Worm (Caenorhabditis elegans) whole organism, L3 larva: ENCODE measurements around the gene ceh-37.
A peak's percentile ranks its signal among the peaks of the same experiment; 100 is the strongest.

ENCODE experiments used
- R02D3.7 ChIP-seq: fragments of 150-350 bp; optimal IDR thresholded peaks from 2 replicates; lab custom pipeline; 2014; ENCODE audit warnings: missing biosample characterization, missing genetic modification characterization
- ama-1 ChIP-seq: fragments of 150-350 bp; optimal IDR thresholded peaks from 2 replicates; lab custom pipeline; 2018
- ceh-16 ChIP-seq: sonication (generic microtip); optimal IDR thresholded peaks from 2 replicates; lab custom pipeline; 2017; ENCODE audit warnings: missing biosample characterization, missing genetic modification characterization
- ceh-28 ChIP-seq: fragments of 150-350 bp; optimal IDR thresholded peaks from 2 replicates; lab custom pipeline; 2014; ENCODE audit warnings: missing biosample characterization, missing genetic modification reagents, missing genetic modification characterization
- ceh-82 ChIP-seq: fragments of 150-350 bp; optimal IDR thresholded peaks from 2 replicates; lab custom pipeline; 2014; ENCODE audit warnings: missing biosample characterization, missing genetic modification characterization
- ceh-9 ChIP-seq: sonication (generic microtip); optimal IDR thresholded peaks from 2 replicates; lab custom pipeline; 2018; ENCODE audit warnings: missing biosample characterization, missing genetic modification characterization
- daf-12 ChIP-seq: fragments of 150-350 bp; optimal IDR thresholded peaks from 2 replicates; lab custom pipeline; 2014; ENCODE audit warnings: missing biosample characterization, missing genetic modification reagents, missing genetic modification characterization
- egl-27 ChIP-seq: sonication (generic microtip); optimal IDR thresholded peaks from 4 replicates; lab custom pipeline; 2017; ENCODE audit warnings: missing biosample characterization, missing genetic modification reagents, missing genetic modification characterization
- egl-5 ChIP-seq: fragments of 150-350 bp; optimal IDR thresholded peaks from 2 replicates; lab custom pipeline; 2017; ENCODE audit warnings: missing biosample characterization, missing genetic modification reagents, missing genetic modification characterization, inconsistent platforms
- elt-1 ChIP-seq: fragments of 150-350 bp; optimal IDR thresholded peaks from 2 replicates; lab custom pipeline; 2014; ENCODE audit warnings: missing biosample characterization, missing genetic modification characterization
- elt-2 ChIP-seq: sonication (generic microtip); optimal IDR thresholded peaks from 2 replicates; lab custom pipeline; 2016; ENCODE audit warnings: missing genetic modification reagents, mild to moderate bottlenecking, missing genetic modification characterization, missing compliant biosample characterization
- elt-3 ChIP-seq, 3 experiments: fragments of 150-350 bp in 1 of 3; sonication (generic microtip) in 2 of 3; optimal IDR thresholded peaks; 2 replicates in 2 of 3; 4 replicates in 1 of 3; lab custom pipeline; 2014 to 2017; ENCODE audit warnings: missing biosample characterization in 3 of 3, missing genetic modification characterization in 3 of 3
- fkh-10 ChIP-seq: sonication (generic microtip); optimal IDR thresholded peaks from 2 replicates; lab custom pipeline; 2017; ENCODE audit warnings: missing biosample characterization, missing genetic modification reagents, missing genetic modification characterization
- fkh-2 ChIP-seq: fragments of 150-350 bp; optimal IDR thresholded peaks from 2 replicates; lab custom pipeline; 2014; ENCODE audit warnings: missing biosample characterization, missing genetic modification reagents, missing genetic modification characterization
- jun-1 ChIP-seq: fragments of 150-350 bp; optimal IDR thresholded peaks from 2 replicates; lab custom pipeline; 2014; ENCODE audit warnings: missing biosample characterization, missing genetic modification reagents, missing genetic modification characterization
- lin-15B ChIP-seq: fragments of 150-350 bp; optimal IDR thresholded peaks from 2 replicates; lab custom pipeline; 2014; ENCODE audit warnings: missing biosample characterization, missing genetic modification characterization
- lin-39 ChIP-seq: fragments of 150-350 bp; optimal IDR thresholded peaks from 2 replicates; lab custom pipeline; 2018; ENCODE audit warnings: missing biosample characterization, missing genetic modification reagents, missing genetic modification characterization
- mml-1 ChIP-seq: fragments of 150-350 bp; sonication (generic microtip); optimal IDR thresholded peaks from 3 replicates; lab custom pipeline; 2014; ENCODE audit warnings: missing biosample characterization, missing genetic modification characterization
- nfya-1 ChIP-seq: sonication (generic microtip); optimal IDR thresholded peaks from 2 replicates; lab custom pipeline; 2017; ENCODE audit warnings: missing genetic modification characterization, mild to moderate bottlenecking, missing compliant biosample characterization, antibody characterized with exemption, moderate library complexity; ENCODE audit not compliant: insufficient read depth
- nhr-11 ChIP-seq: fragments of 150-350 bp; optimal IDR thresholded peaks from 2 replicates; lab custom pipeline; 2014; ENCODE audit warnings: missing biosample characterization, missing genetic modification characterization
- nhr-12 ChIP-seq: fragments of 150-350 bp; optimal IDR thresholded peaks from 2 replicates; lab custom pipeline; 2014; ENCODE audit warnings: missing biosample characterization, missing genetic modification characterization
- nhr-237 ChIP-seq: fragments of 150-350 bp; optimal IDR thresholded peaks from 2 replicates; lab custom pipeline; 2014; ENCODE audit warnings: missing biosample characterization, missing genetic modification characterization
- nhr-25 ChIP-seq: sonication (generic microtip); optimal IDR thresholded peaks from 2 replicates; lab custom pipeline; 2017; ENCODE audit warnings: missing biosample characterization, missing genetic modification characterization
- nhr-28 ChIP-seq: fragments of 150-350 bp; optimal IDR thresholded peaks from 2 replicates; lab custom pipeline; 2014; ENCODE audit warnings: missing biosample characterization, missing genetic modification characterization
- nhr-67 ChIP-seq: fragments of 150-350 bp; optimal IDR thresholded peaks from 2 replicates; lab custom pipeline; 2014; ENCODE audit warnings: missing biosample characterization, missing genetic modification characterization
- nhr-76 ChIP-seq: fragments of 150-350 bp; sonication (generic microtip); optimal IDR thresholded peaks from 5 replicates; lab custom pipeline; 2014; ENCODE audit warnings: missing biosample characterization, missing genetic modification characterization
- nhr-77 ChIP-seq: fragments of 150-350 bp; optimal IDR thresholded peaks from 2 replicates; lab custom pipeline; 2014; ENCODE audit warnings: missing biosample characterization, missing genetic modification characterization
- pha-4 ChIP-seq: fragments of 150-350 bp; optimal IDR thresholded peaks from 2 replicates; lab custom pipeline; 2014; ENCODE audit warnings: missing biosample characterization, missing genetic modification reagents, missing genetic modification characterization
- pqm-1 ChIP-seq: fragments of 150-350 bp; optimal IDR thresholded peaks from 2 replicates; lab custom pipeline; 2017; ENCODE audit warnings: missing biosample characterization, missing genetic modification characterization, inconsistent platforms
- sea-2 ChIP-seq: fragments of 150-350 bp; sonication (generic microtip); optimal IDR thresholded peaks from 4 replicates; lab custom pipeline; 2014; ENCODE audit warnings: missing biosample characterization, missing genetic modification reagents, missing genetic modification characterization
- skn-1 ChIP-seq: fragments of 150-350 bp; optimal IDR thresholded peaks from 2 replicates; lab custom pipeline; 2014; ENCODE audit warnings: missing biosample characterization, missing genetic modification characterization
- snpc-4 ChIP-seq: fragments of 150-350 bp; optimal IDR thresholded peaks from 2 replicates; lab custom pipeline; 2014; ENCODE audit warnings: missing biosample characterization, missing genetic modification characterization
- tbx-2 ChIP-seq: sonication (generic microtip); optimal IDR thresholded peaks from 2 replicates; lab custom pipeline; 2016; ENCODE audit warnings: mild to moderate bottlenecking, missing genetic modification characterization, missing compliant biosample characterization
- zag-1 ChIP-seq: fragments of 150-350 bp; optimal IDR thresholded peaks from 2 replicates; lab custom pipeline; 2014; ENCODE audit warnings: missing biosample characterization, missing genetic modification characterization
- ztf-11 ChIP-seq: fragments of 150-350 bp; optimal IDR thresholded peaks from 2 replicates; lab custom pipeline; 2014; ENCODE audit warnings: missing biosample characterization, missing genetic modification characterization
- ztf-4 ChIP-seq: fragments of 150-350 bp; optimal IDR thresholded peaks from 2 replicates; lab custom pipeline; 2014; ENCODE audit warnings: missing biosample characterization, missing genetic modification characterization

ceh-37 gene

DNA sequence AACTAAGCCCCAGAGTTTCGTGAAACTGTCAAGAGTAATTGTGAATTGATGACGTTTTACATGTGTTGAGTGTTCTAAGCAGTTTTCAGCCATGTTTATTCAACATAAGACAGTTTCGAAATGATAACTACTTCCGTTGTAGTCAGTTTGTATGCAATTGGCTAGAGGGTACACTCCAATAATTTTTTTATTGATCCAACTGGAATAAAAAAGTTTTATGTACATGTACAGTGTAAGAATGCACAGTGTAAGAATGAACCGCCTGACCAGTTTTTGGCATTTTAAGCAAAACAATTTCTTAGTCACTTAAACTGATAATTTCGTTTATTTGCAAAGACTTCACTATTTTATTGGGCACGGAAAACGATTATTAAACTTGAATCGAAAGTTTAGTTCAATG is 5.5 kb upstream of the ceh-37 start:
- TF ChIP-seq nhr-76 (no peak), elt-2 (tag; lab: Kevin White, UChicago) (peak; percentile 47), elt-1 (tag; lab: Kevin White, UChicago) (no peak), elt-3 (tag; optimal IDR thresholded peaks at IDR 0.05; lab: Kevin White, UChicago) (no peak), sea-2 (GFP tag; lab: Kevin White, UChicago) (no peak), mml-1 (no peak), ceh-82 (tag; lab: Kevin White, UChicago) (no peak)

- TF ChIP-seq elt-2 (tag; lab: Kevin White, UChicago), result peak; percentile 18
Measured at ce11 chrX:14211170-14211569, 3.4 kb upstream of the ceh-37 start.

DNA sequence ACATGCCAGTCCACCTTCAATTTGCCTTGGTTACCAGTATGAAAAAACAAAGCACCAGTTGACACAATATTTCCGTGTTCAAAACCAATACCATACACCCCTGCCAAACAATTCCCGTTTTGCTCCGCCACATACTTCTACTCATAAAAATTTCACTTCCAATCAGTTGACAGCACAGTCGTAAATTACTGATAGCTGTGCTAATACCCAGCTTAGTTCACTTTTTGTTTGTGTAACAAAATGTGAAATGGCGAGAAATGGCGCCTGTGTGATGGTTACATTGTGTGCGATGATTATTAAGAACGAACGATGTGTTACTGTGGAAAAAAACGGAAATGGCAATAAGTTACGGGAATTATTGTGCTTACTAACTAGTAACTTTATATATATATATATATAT is 1.5 kb downstream of the ceh-37 start:
- TF ChIP-seq fkh-10 (GFP tag; lab: Kevin White, UChicago), result no peak
- TF ChIP-seq pha-4 (tag; lab: Kevin White, UChicago), result peak; percentile 29
- peak; percentile 40 for TF ChIP-seq pqm-1 (tag; lab: Kevin White, UChicago)
- TF ChIP-seq ceh-16 (tag; lab: Kevin White, UChicago), result no peak
- no peak for TF ChIP-seq ceh-9 (tag; lab: Kevin White, UChicago)
- TF ChIP-seq elt-2 (tag; lab: Kevin White, UChicago), result peak; percentile 72
- TF ChIP-seq, all 47 proteins: peak for 3

ce11 chrX:14194251-14194650 is 13.5 kb downstream of the ceh-37 start:
- TF ChIP-seq fkh-10 (GFP tag; lab: Kevin White, UChicago) (no peak), nfya-1 (tag; lab: Kevin White, UChicago) (peak; percentile 64), ceh-28 (peak; percentile 58), elt-2 (tag; lab: Kevin White, UChicago) (peak; percentile 84), pqm-1 (tag; lab: Kevin White, UChicago) (peak; percentile 69)

- no peak for TF ChIP-seq snpc-4 (tag; lab: Kevin White, UChicago)
- TF ChIP-seq ceh-9 (tag; lab: Kevin White, UChicago), result no peak
- no peak for TF ChIP-seq ztf-4 (tag; lab: Kevin White, UChicago)
- TF ChIP-seq fkh-2 (tag; lab: Kevin White, UChicago), result no peak
- TF ChIP-seq ceh-28, result no peak
- TF ChIP-seq skn-1 (tag; lab: Kevin White, UChicago), result no peak
- TF ChIP-seq nhr-12 (tag; lab: Kevin White, UChicago), result no peak
- no peak for TF ChIP-seq zag-1 (tag; lab: Kevin White, UChicago)
- TF ChIP-seq ztf-11 (tag; lab: Kevin White, UChicago), result no peak
- TF ChIP-seq egl-27 (tag; lab: Kevin White, UChicago), result no peak
Measured at ce11 chrX:14186466-14186865, 21.3 kb downstream of the ceh-37 start, which contains the start of gene ceh-36. Gene ceh-36, minus strand, starts transcription at chrX:14186566.

DNA sequence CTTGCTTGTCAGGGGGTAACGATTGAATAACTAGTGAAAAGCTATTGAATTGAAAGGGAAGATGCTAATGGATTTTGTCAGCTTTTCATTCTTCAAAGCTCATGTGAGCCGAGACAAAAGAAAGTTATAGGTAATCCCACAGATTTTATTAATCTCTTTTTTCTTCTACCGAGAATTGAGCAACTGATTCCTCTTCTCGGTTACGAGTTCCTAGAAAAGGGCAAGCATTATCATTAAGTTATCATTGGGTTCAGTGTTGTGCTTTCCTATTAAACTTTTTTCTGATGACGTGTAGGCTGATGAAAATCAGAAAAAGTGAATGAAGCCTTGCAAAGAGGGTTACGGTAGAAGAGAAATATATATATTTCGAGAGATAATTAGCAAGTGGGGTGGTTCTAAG is 22.2 kb downstream of the ceh-37 start:
- no peak for TF ChIP-seq nhr-77 (tag; lab: Kevin White, UChicago)
- TF ChIP-seq pqm-1 (tag; lab: Kevin White, UChicago), result no peak
- no peak for TF ChIP-seq nhr-12 (tag; lab: Kevin White, UChicago)
- TF ChIP-seq lin-15B (tag; lab: Kevin White, UChicago), result no peak
- TF ChIP-seq ceh-9 (tag; lab: Kevin White, UChicago), result no peak
- TF ChIP-seq tbx-2 (tag; lab: Kevin White, UChicago), result no peak
- TF ChIP-seq daf-12 (tag; lab: Kevin White, UChicago), result no peak

- TF ChIP-seq nhr-25 (tag; lab: Kevin White, UChicago), result no peak
- TF ChIP-seq nhr-77 (tag; lab: Kevin White, UChicago), result no peak
Measured at ce11 chrX:14182514-14182913, 25.3 kb downstream of the ceh-37 start.

DNA sequence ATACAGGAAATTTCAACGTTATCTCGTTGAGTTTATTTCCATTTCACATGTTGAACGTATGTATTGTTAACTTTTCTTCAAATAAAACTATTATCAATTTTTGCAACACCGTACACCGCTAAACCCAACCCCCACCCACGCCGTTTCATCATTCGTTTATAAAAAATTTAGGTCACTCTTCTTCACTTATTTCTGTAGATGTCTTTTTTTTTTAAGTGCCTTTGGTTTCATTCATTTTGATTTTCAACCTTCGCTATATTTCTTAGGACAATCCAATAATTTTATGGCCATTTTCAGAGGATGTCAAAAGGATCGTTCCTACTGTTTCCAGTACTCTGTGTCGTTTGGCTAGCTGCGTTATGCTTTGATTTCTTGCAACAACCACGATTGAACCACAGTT is 27.6 kb downstream of the ceh-37 start, which contains the start of gene C37E2.3:
TSS of gene C37E2.3 (plus strand) at position 301 of the 400 bp plus-strand sequence.
- TF ChIP-seq snpc-4 (tag; lab: Kevin White, UChicago) (no peak), fkh-10 (GFP tag; lab: Kevin White, UChicago) (no peak), egl-27 (tag; lab: Kevin White, UChicago) (no peak), fkh-2 (tag; lab: Kevin White, UChicago) (no peak), nhr-25 (tag; lab: Kevin White, UChicago) (no peak), pha-4 (tag; lab: Kevin White, UChicago) (no peak), R02D3.7 (no peak), ceh-82 (tag; lab: Kevin White, UChicago) (no peak), jun-1 (tag; lab: Kevin White, UChicago) (no peak), nhr-11 (tag; lab: Kevin White, UChicago) (no peak), nhr-237 (tag; lab: Kevin White, UChicago) (no peak), nhr-28 (tag; lab: Kevin White, UChicago) (no peak), skn-1 (tag; lab: Kevin White, UChicago) (no peak), nhr-67 (tag; lab: Kevin White, UChicago) (no peak), egl-5 (tag; lab: Kevin White, UChicago) (no peak), lin-39 (tag; lab: Kevin White, UChicago) (no peak), ama-1 (lab: Kevin White, UChicago) (no peak)
